Worm (Caenorhabditis elegans) whole organism, L1 larva: ENCODE results near the gene C25F9.15.

ENCODE experiments used
- ceh-63 ChIP-seq: fragments of 200-800 bp; sonication (Bioruptor generic); optimal IDR thresholded peaks from 2 replicates; lab custom pipeline; 2018; ENCODE audit warnings: mild to moderate bottlenecking, missing genetic modification characterization, missing compliant biosample characterization
- elt-3 ChIP-seq, 6 experiments: fragments of 150-350 bp in 1 of 6; sonication (generic microtip); optimal IDR thresholded peaks; 2 replicates each; lab custom pipeline; 2017 to 2018; ENCODE audit warnings: missing biosample characterization in 6 of 6, missing genetic modification characterization in 6 of 6, inconsistent platforms in 1 of 6
- grh-1 ChIP-seq: fragments of 200-800 bp; sonication (Bioruptor generic); IDR thresholded peaks from 2 replicates; pipeline ENCODE4 v1.3.6; 2022; ENCODE audit warnings: missing genetic modification reagents, missing genetic modification characterization, missing compliant biosample characterization
- jun-1 ChIP-seq: fragments of 150-350 bp; optimal IDR thresholded peaks from 2 replicates; lab custom pipeline; 2014; ENCODE audit warnings: missing biosample characterization, missing genetic modification reagents, missing genetic modification characterization
- nhr-28 ChIP-seq: fragments of 150-350 bp; optimal IDR thresholded peaks from 2 replicates; lab custom pipeline; 2014; ENCODE audit warnings: missing biosample characterization, missing genetic modification characterization
- nhr-76 ChIP-seq: sonication (generic microtip); optimal IDR thresholded peaks from 2 replicates; lab custom pipeline; 2017; ENCODE audit warnings: missing biosample characterization, missing genetic modification characterization
- nhr-90 ChIP-seq: sonication (generic microtip); optimal IDR thresholded peaks from 2 replicates; lab custom pipeline; 2016; ENCODE audit warnings: mild to moderate bottlenecking, missing genetic modification characterization, missing compliant biosample characterization; ENCODE audit not compliant: poor library complexity
- pqm-1 ChIP-seq: sonication (generic microtip); optimal IDR thresholded peaks from 3 replicates; lab custom pipeline; 2017; ENCODE audit warnings: missing biosample characterization, missing genetic modification characterization
- unc-98 ChIP-seq: fragments of 200-800 bp; sonication (Bioruptor generic); IDR thresholded peaks from 2 replicates; pipeline ENCODE4 v1.3.6; 2022; ENCODE audit warnings: missing genetic modification characterization, missing compliant biosample characterization

ce11 chrV:19443599-19443998, 25.7 kb downstream of the C25F9.15 start:
- TF ChIP-seq nhr-76 (no peak), nhr-90 (no peak), grh-1 (GFP tag; lab: Robert Waterston, UW) (no peak), ceh-63 (GFP tag; lab: Kevin White, UChicago) (no peak), unc-98 (no peak), nhr-28 (tag; lab: Kevin White, UChicago) (no peak), elt-3 (tag; optimal IDR thresholded peaks at IDR 0.05; lab: Kevin White, UChicago) (no peak), pqm-1 (no peak), jun-1 (tag; lab: Kevin White, UChicago) (no peak)
